Fruit fly (Drosophila melanogaster): Measurements from ENCODE around the gene CG11626.

CG11626 gene

dm6 chr3R:19404296-19404695, 4.4 kb upstream of the CG11626 start:
- TF ChIP-seq HLH106 (tag; optimal IDR thresholded peaks at IDR 0.05) (no peak), Dfd (GFP tag; optimal IDR thresholded peaks at IDR 0.05) (no peak), woc (GFP tag; optimal IDR thresholded peaks at IDR 0.05) (no peak), fru (GFP tag; optimal IDR thresholded peaks at IDR 0.05) (no peak), Dif (GFP tag; optimal IDR thresholded peaks at IDR 0.05; ENCODE audit: partially characterized antibody) (no peak), Hnf4 (GFP tag; optimal IDR thresholded peaks at IDR 0.05) (no peak), CG32264 (GFP tag; optimal IDR thresholded peaks at IDR 0.05) (no peak), dl (GFP tag; optimal IDR thresholded peaks at IDR 0.05; ENCODE audit: insufficient read depth in 1 of 2, partially characterized antibody in 2 of 2) (no peak), Mio (GFP tag; optimal IDR thresholded peaks at IDR 0.05) (no peak), psq (GFP tag; optimal IDR thresholded peaks at IDR 0.05) (no peak), GATAd (GFP tag; optimal IDR thresholded peaks at IDR 0.05) (no peak), Vsx2 (GFP tag; optimal IDR thresholded peaks at IDR 0.05; ENCODE audit: partially characterized antibody) (no peak), rgr (GFP tag; optimal IDR thresholded peaks at IDR 0.05) (no peak), br (GFP tag; optimal IDR thresholded peaks at IDR 0.05) (no peak)

- no peak for TF ChIP-seq Dfd (GFP tag; optimal IDR thresholded peaks at IDR 0.05)
Observed at dm6 chr3R:19406852-19407251, 1.8 kb upstream of the CG11626 start.

dm6 chr3R:19411371-19411770, 2.7 kb downstream of the CG11626 start:
- TF ChIP-seq CG32264 (GFP tag; optimal IDR thresholded peaks at IDR 0.05): no peak
- TF ChIP-seq dmrt93B (GFP tag; optimal IDR thresholded peaks at IDR 0.05): no peak
- no peak for TF ChIP-seq OdsH (GFP tag; optimal IDR thresholded peaks at IDR 0.05)
- TF ChIP-seq Hr83 (GFP tag; optimal IDR thresholded peaks at IDR 0.05; ENCODE audit: poor library complexity, severe bottlenecking): no peak
- TF ChIP-seq woc (GFP tag; optimal IDR thresholded peaks at IDR 0.05): no peak
- no peak for TF ChIP-seq pan (optimal IDR thresholded peaks at IDR 0.05)
- TF ChIP-seq Abd-B (GFP tag; optimal IDR thresholded peaks at IDR 0.05): no peak
- no peak for TF ChIP-seq jim (GFP tag; optimal IDR thresholded peaks at IDR 0.05)
- TF ChIP-seq brk (GFP tag; optimal IDR thresholded peaks at IDR 0.05): no peak
- TF ChIP-seq Myc (optimal IDR thresholded peaks at IDR 0.05): no peak
- TF ChIP-seq sv (GFP tag; optimal IDR thresholded peaks at IDR 0.05): no peak
- TF ChIP-seq foxo (GFP tag; optimal IDR thresholded peaks at IDR 0.05): no peak
- no peak for TF ChIP-seq Mio (GFP tag; optimal IDR thresholded peaks at IDR 0.05)
- TF ChIP-seq Sp1 (GFP tag; optimal IDR thresholded peaks at IDR 0.05): no peak
- TF ChIP-seq Dfd (GFP tag; optimal IDR thresholded peaks at IDR 0.05): no peak
- no peak for TF ChIP-seq sage (GFP tag; optimal IDR thresholded peaks at IDR 0.05)
- no peak for TF ChIP-seq lola (GFP tag; optimal IDR thresholded peaks at IDR 0.05)
- no peak for TF ChIP-seq Vsx2 (GFP tag; optimal IDR thresholded peaks at IDR 0.05; ENCODE audit: partially characterized antibody)

- TF ChIP-seq N (GFP tag; optimal IDR thresholded peaks at IDR 0.05) (no peak), Hr83 (GFP tag; optimal IDR thresholded peaks at IDR 0.05; ENCODE audit: poor library complexity, severe bottlenecking) (no peak), dl (GFP tag; optimal IDR thresholded peaks at IDR 0.05; ENCODE audit: insufficient read depth in 1 of 2, partially characterized antibody in 2 of 2) (no peak), ey (GFP tag; optimal IDR thresholded peaks at IDR 0.05) (no peak), Dif (GFP tag; optimal IDR thresholded peaks at IDR 0.05; ENCODE audit: partially characterized antibody) (no peak), woc (GFP tag; optimal IDR thresholded peaks at IDR 0.05) (no peak), h (GFP tag; optimal IDR thresholded peaks at IDR 0.05) (no peak), rgr (GFP tag; optimal IDR thresholded peaks at IDR 0.05) (no peak)
Observed at dm6 chr3R:19412434-19412833, 3.8 kb downstream of the CG11626 start, which contains the start of gene CG31221. CG31221 (plus strand) TSS chr3R:19412689.

- TF ChIP-seq psq (GFP tag; optimal IDR thresholded peaks at IDR 0.05): no peak
- TF ChIP-seq GATAd (GFP tag; optimal IDR thresholded peaks at IDR 0.05): no peak
- no peak for TF ChIP-seq Mio (GFP tag; optimal IDR thresholded peaks at IDR 0.05)
- TF ChIP-seq lola (GFP tag; optimal IDR thresholded peaks at IDR 0.05): no peak
- no peak for TF ChIP-seq sage (GFP tag; optimal IDR thresholded peaks at IDR 0.05)
- TF ChIP-seq dsf (GFP tag; optimal IDR thresholded peaks at IDR 0.05; ENCODE audit: borderline replicate concordance): no peak
- no peak for TF ChIP-seq Dif (GFP tag; optimal IDR thresholded peaks at IDR 0.05; ENCODE audit: partially characterized antibody)
- TF ChIP-seq Rel (GFP tag; optimal IDR thresholded peaks at IDR 0.05): no peak
- TF ChIP-seq Rel (tag; optimal IDR thresholded peaks at IDR 0.05): no peak
- TF ChIP-seq Hnf4 (GFP tag; optimal IDR thresholded peaks at IDR 0.05): no peak
- TF ChIP-seq Dfd (GFP tag; optimal IDR thresholded peaks at IDR 0.05): no peak
- TF ChIP-seq Jra (GFP tag; optimal IDR thresholded peaks at IDR 0.05): no peak
- no peak for TF ChIP-seq Vsx2 (GFP tag; optimal IDR thresholded peaks at IDR 0.05; ENCODE audit: partially characterized antibody)
- TF ChIP-seq Hr78 (GFP tag; optimal IDR thresholded peaks at IDR 0.05): no peak
- no peak for TF ChIP-seq rgr (GFP tag; optimal IDR thresholded peaks at IDR 0.05)
- TF ChIP-seq HLH106 (tag; optimal IDR thresholded peaks at IDR 0.05): no peak
- TF ChIP-seq h (GFP tag; optimal IDR thresholded peaks at IDR 0.05): no peak
Observed at dm6 chr3R:19425099-19425498, 16.4 kb downstream of the CG11626 start, which contains the start of gene CG3517. CG3517 (minus strand) TSS chr3R:19425199.
